Fruit fly (Drosophila melanogaster): ENCODE measurements around the gene CG31161.

DNA sequence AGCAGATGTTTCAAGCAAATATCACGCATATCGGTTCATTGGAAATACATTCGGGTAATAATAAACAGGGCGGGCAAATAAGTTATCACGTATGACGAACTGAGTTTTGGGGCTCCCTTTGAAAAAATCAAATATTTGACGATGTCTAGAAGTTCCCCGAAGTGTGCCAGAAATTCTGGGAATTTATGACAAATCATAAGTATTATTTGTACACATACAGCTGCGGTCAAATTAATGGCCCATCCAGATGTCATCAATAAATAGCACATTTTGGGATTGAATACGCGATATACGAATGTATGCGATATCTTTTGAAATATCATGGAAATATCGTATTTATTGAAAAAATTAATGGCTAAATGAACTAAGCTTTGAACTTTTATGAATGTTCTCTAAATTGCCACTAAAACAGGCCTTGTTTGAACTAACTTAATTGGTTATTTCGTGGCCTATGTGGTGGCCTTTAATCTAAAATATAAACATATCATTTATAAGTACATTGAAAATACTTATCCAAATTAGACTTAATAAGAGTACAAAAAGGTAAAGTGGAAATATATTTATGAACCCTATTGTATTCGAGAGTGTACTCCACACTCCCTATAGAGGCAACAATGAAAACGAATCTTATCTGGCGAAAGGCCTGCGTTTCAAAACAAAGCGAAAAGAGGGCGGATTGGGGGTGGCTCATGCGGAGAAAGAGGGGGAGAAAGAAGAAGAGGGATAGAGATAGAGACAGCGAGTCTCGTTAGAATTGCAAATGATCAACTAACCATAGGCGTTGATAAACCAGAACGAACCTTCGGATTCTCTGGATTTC lies 9.4 kb downstream of the CG31161 start:
- TF ChIP-seq h (optimal IDR thresholded peaks at IDR 0.05), result no peak
- no peak for TF ChIP-seq ttk (optimal IDR thresholded peaks at IDR 0.05)
- no peak for TF ChIP-seq psq (optimal IDR thresholded peaks at IDR 0.05)
- no peak for TF ChIP-seq Sin3A (optimal IDR thresholded peaks at IDR 0.05)
- no peak for TF ChIP-seq insv (optimal IDR thresholded peaks at IDR 0.05)
